Worm (Caenorhabditis elegans) whole organism, L1 larva: ENCODE data around the gene gpr-1.

Experiments
- sox-4 ChIP-seq: sonication (generic microtip); optimal IDR thresholded peaks from 2 replicates; lab custom pipeline; 2016; ENCODE audit warnings: missing genetic modification characterization, missing compliant biosample characterization
- unc-62 ChIP-seq: fragments of 150-350 bp; optimal IDR thresholded peaks from 2 replicates; lab custom pipeline; 2014; ENCODE audit warnings: missing biosample characterization, missing genetic modification reagents, missing genetic modification characterization

DNA sequence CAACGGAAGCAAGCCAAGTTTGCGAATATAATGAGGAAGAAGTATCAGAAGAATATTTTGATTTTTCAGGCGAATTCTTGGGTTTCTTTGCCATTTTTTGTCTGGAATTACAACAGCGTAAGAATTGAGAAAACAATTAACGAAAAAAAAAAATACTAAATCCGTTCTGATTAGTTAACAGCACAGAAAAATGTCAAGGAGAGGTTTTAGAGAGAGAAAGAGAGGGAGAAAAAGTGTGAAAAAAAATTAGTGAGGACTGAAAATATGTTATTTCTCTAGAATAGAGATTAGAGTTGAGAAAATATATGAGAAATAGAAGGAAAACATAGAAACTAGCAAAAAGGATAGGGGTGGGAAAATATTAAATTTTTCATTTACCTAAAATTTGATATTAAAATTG, 38.6 kb downstream of the gpr-1 start, which contains the start of gene dpy-19:
- TF ChIP-seq unc-62 (GFP tag; lab: Kevin White, UChicago) (no peak), sox-4 (tag; lab: Kevin White, UChicago) (no peak)
